Worm (Caenorhabditis elegans): Measurements from ENCODE around the gene acl-14.

Gene acl-14

ce11 chrV:9375378-9375777 is 41.9 kb upstream of the acl-14 start, which contains the start of gene E02C12.9:
Gene E02C12.9 (minus strand): TSS chrV:9375478.
- no peak for TF ChIP-seq tra-4 (tag; optimal IDR thresholded peaks at IDR 0.05)
- TF ChIP-seq aly-1 (tag; optimal IDR thresholded peaks at IDR 0.05) = no peak
- TF ChIP-seq ets-7 (tag; optimal IDR thresholded peaks at IDR 0.05) = no peak
- no peak for TF ChIP-seq scrt-1 (GFP tag; IDR thresholded peaks at IDR 0.05)
- TF ChIP-seq sea-1 (GFP tag; conservative IDR thresholded peaks at IDR 0.05) = no peak
- TF ChIP-seq hmbx-1 (tag; optimal IDR thresholded peaks at IDR 0.05) = no peak
- TF ChIP-seq ceh-13 (GFP tag; optimal IDR thresholded peaks at IDR 0.05) = no peak
- no peak for TF ChIP-seq ceh-36 (tag; optimal IDR thresholded peaks at IDR 0.05)
- TF ChIP-seq hmg-4 (GFP tag; optimal IDR thresholded peaks at IDR 0.05) = no peak
- no peak for TF ChIP-seq tbx-11 (GFP tag; IDR thresholded peaks at IDR 0.05)
- TF ChIP-seq ama-1 (optimal IDR thresholded peaks at IDR 0.05) = no peak
- no peak for TF ChIP-seq pes-1 (GFP tag; IDR thresholded peaks at IDR 0.05)
- no peak for TF ChIP-seq flt-1 (GFP tag; IDR thresholded peaks at IDR 0.05)

ce11 chrV:9373473-9373872 is 40.0 kb upstream of the acl-14 start, which contains the start of gene E02C12.8:
Gene E02C12.8 (minus strand): TSS chrV:9373613.
- TF ChIP-seq tra-4 (tag; optimal IDR thresholded peaks at IDR 0.05) (no peak), ceh-13 (GFP tag; optimal IDR thresholded peaks at IDR 0.05) (no peak), hmbx-1 (tag; optimal IDR thresholded peaks at IDR 0.05) (no peak)

ce11 chrV:9370986-9371385 is 37.6 kb upstream of the acl-14 start, which contains the start of gene E02C12.6:
Gene E02C12.6 (minus strand): TSS chrV:9371086.
- TF ChIP-seq tra-4 (tag; optimal IDR thresholded peaks at IDR 0.05) (no peak), ceh-13 (GFP tag; optimal IDR thresholded peaks at IDR 0.05) (no peak), hmg-4 (GFP tag; optimal IDR thresholded peaks at IDR 0.05) (no peak), flt-1 (GFP tag; IDR thresholded peaks at IDR 0.05) (no peak), ceh-36 (tag; optimal IDR thresholded peaks at IDR 0.05) (no peak), hmbx-1 (tag; optimal IDR thresholded peaks at IDR 0.05) (no peak), scrt-1 (GFP tag; IDR thresholded peaks at IDR 0.05) (no peak), ama-1 (optimal IDR thresholded peaks at IDR 0.05) (no peak)

- TF ChIP-seq hmbx-1 (tag; optimal IDR thresholded peaks at IDR 0.05) (no peak), tbx-37 (GFP tag; conservative IDR thresholded peaks at IDR 0.05) (no peak), hmg-4 (GFP tag; optimal IDR thresholded peaks at IDR 0.05) (no peak), ama-1 (optimal IDR thresholded peaks at IDR 0.05) (no peak), pes-1 (GFP tag; IDR thresholded peaks at IDR 0.05) (no peak), flt-1 (GFP tag; IDR thresholded peaks at IDR 0.05) (no peak), sea-1 (GFP tag; conservative IDR thresholded peaks at IDR 0.05) (no peak), tbx-11 (GFP tag; IDR thresholded peaks at IDR 0.05) (no peak), ceh-36 (tag; optimal IDR thresholded peaks at IDR 0.05) (no peak), scrt-1 (GFP tag; IDR thresholded peaks at IDR 0.05) (no peak), aly-1 (tag; optimal IDR thresholded peaks at IDR 0.05) (no peak), ets-7 (tag; optimal IDR thresholded peaks at IDR 0.05) (no peak), ceh-13 (GFP tag; optimal IDR thresholded peaks at IDR 0.05) (no peak), F13C5.2 (tag; optimal IDR thresholded peaks at IDR 0.05) (no peak), hnd-1 (tag; optimal IDR thresholded peaks at IDR 0.05) (no peak), tra-4 (tag; optimal IDR thresholded peaks at IDR 0.05) (no peak), B0310.2 (tag; optimal IDR thresholded peaks at IDR 0.05) (no peak)
Measured at ce11 chrV:9359674-9360073, 26.2 kb upstream of the acl-14 start, which contains the start of gene gpa-3. Gene gpa-3 (minus strand): TSS chrV:9359774.

- no peak for TF ChIP-seq ets-7 (tag; optimal IDR thresholded peaks at IDR 0.05)
- no peak for TF ChIP-seq B0310.2 (tag; optimal IDR thresholded peaks at IDR 0.05)
- no peak for TF ChIP-seq F13C5.2 (tag; optimal IDR thresholded peaks at IDR 0.05)
- TF ChIP-seq ceh-36 (tag; optimal IDR thresholded peaks at IDR 0.05) = no peak
- no peak for TF ChIP-seq ceh-13 (GFP tag; optimal IDR thresholded peaks at IDR 0.05)
- no peak for TF ChIP-seq ama-1 (optimal IDR thresholded peaks at IDR 0.05)
- TF ChIP-seq pes-1 (GFP tag; IDR thresholded peaks at IDR 0.05) = no peak
- no peak for TF ChIP-seq aly-1 (tag; optimal IDR thresholded peaks at IDR 0.05)
- no peak for TF ChIP-seq hmbx-1 (tag; optimal IDR thresholded peaks at IDR 0.05)
- TF ChIP-seq scrt-1 (GFP tag; IDR thresholded peaks at IDR 0.05) = no peak
- TF ChIP-seq tra-4 (tag; optimal IDR thresholded peaks at IDR 0.05) = no peak
- TF ChIP-seq tbx-37 (GFP tag; conservative IDR thresholded peaks at IDR 0.05) = no peak
- no peak for TF ChIP-seq hmg-4 (GFP tag; optimal IDR thresholded peaks at IDR 0.05)
- TF ChIP-seq flt-1 (GFP tag; IDR thresholded peaks at IDR 0.05) = no peak
- TF ChIP-seq hnd-1 (tag; optimal IDR thresholded peaks at IDR 0.05) = no peak
Measured at ce11 chrV:9356345-9356744, 22.9 kb upstream of the acl-14 start, which contains the start of gene ttr-49. Gene ttr-49 (minus strand): TSS chrV:9356515.

- TF ChIP-seq F13C5.2 (tag; optimal IDR thresholded peaks at IDR 0.05) = no peak
- TF ChIP-seq B0310.2 (tag; optimal IDR thresholded peaks at IDR 0.05) = no peak
- TF ChIP-seq aly-1 (tag; optimal IDR thresholded peaks at IDR 0.05) = no peak
- TF ChIP-seq scrt-1 (GFP tag; IDR thresholded peaks at IDR 0.05) = no peak
- no peak for TF ChIP-seq hnd-1 (tag; optimal IDR thresholded peaks at IDR 0.05)
- TF ChIP-seq tbx-37 (GFP tag; conservative IDR thresholded peaks at IDR 0.05) = no peak
Measured at ce11 chrV:9355371-9355770, 21.9 kb upstream of the acl-14 start, which contains the start of gene ttr-40. Gene ttr-40 (minus strand): TSS chrV:9355471.

ce11 chrV:9352947-9353346 is 19.5 kb upstream of the acl-14 start, which contains the start of gene srx-46:
Gene srx-46 (plus strand): TSS chrV:9353247.
- TF ChIP-seq tra-4 (tag; optimal IDR thresholded peaks at IDR 0.05) (no peak), sea-1 (GFP tag; conservative IDR thresholded peaks at IDR 0.05) (no peak)

ce11 chrV:9349687-9350086 is 16.3 kb upstream of the acl-14 start, which contains the start of gene srx-47:
Gene srx-47 (plus strand): TSS chrV:9349987.
- TF ChIP-seq sea-1 (GFP tag; conservative IDR thresholded peaks at IDR 0.05) (no peak), tbx-11 (GFP tag; IDR thresholded peaks at IDR 0.05) (no peak), flt-1 (GFP tag; IDR thresholded peaks at IDR 0.05) (no peak), pes-1 (GFP tag; IDR thresholded peaks at IDR 0.05) (no peak), tra-4 (tag; optimal IDR thresholded peaks at IDR 0.05) (no peak)

Measured in whole organism, early embryonic.